Worm (Caenorhabditis elegans): Measurements from ENCODE around the gene Y81B9A.3.

The Y81B9A.3 gene

ce11 chrX:9161253-9161904 lies 20.9 kb upstream of the Y81B9A.3 start (continued):
- TF ChIP-seq set-16 (GFP tag; IDR thresholded peaks at IDR 0.05) (no peak), unc-130 (GFP tag; optimal IDR thresholded peaks at IDR 0.05) (no peak), Y105C5A.15 (GFP tag; IDR thresholded peaks at IDR 0.05) (no peak), php-3 (GFP tag; IDR thresholded peaks at IDR 0.05) (no peak), dmd-6 (GFP tag; IDR thresholded peaks at IDR 0.05) (no peak), T26A8.4 (GFP tag; IDR thresholded peaks at IDR 0.05) (no peak), nhr-25 (tag; optimal IDR thresholded peaks at IDR 0.05; ENCODE audit: borderline replicate concordance, insufficient read depth) (no peak), zip-2 (tag; optimal IDR thresholded peaks at IDR 0.05) (no peak), daf-12 (tag; optimal IDR thresholded peaks at IDR 0.05) (no peak), lin-38 (GFP tag; IDR thresholded peaks at IDR 0.05) (no peak)

- TF ChIP-seq daf-16 (GFP tag; optimal IDR thresholded peaks at IDR 0.05) (no peak), daf-16 (tag; optimal IDR thresholded peaks at IDR 0.05) (no peak), aha-1 (tag) (peak; percentile 79), ama-1 (optimal IDR thresholded peaks at IDR 0.05) (no peak), nhr-11 (tag; optimal IDR thresholded peaks at IDR 0.05) (no peak), unc-62 (GFP tag; optimal IDR thresholded peaks at IDR 0.05 in 1 of 2) (peak in 1 of 2 experiments; percentile 27), unc-62 (tag; optimal IDR thresholded peaks at IDR 0.05) (no peak), ces-1 (GFP tag; optimal IDR thresholded peaks at IDR 0.05) (no peak), dpl-1 (GFP tag; optimal IDR thresholded peaks at IDR 0.05) (no peak), dmd-9 (GFP tag; IDR thresholded peaks at IDR 0.05) (no peak), mes-2 (tag; optimal IDR thresholded peaks at IDR 0.05; ENCODE audit: poor library complexity, severe bottlenecking) (no peak), set-16 (GFP tag; IDR thresholded peaks at IDR 0.05) (no peak)
Observed at ce11 chrX:9162864-9163263, 19.4 kb upstream of the Y81B9A.3 start, which contains the start of gene tsp-11. Gene tsp-11 (plus strand): TSS chrX:9163164.

ce11 chrX:9166921-9167320 lies 15.3 kb upstream of the Y81B9A.3 start, which contains the start of gene B0563.10:
Gene B0563.10 (minus strand): TSS chrX:9167245.
- TF ChIP-seq skn-1 (tag; optimal IDR thresholded peaks at IDR 0.05) (no peak), unc-130 (GFP tag; optimal IDR thresholded peaks at IDR 0.05) (no peak)

- no peak for TF ChIP-seq mdl-1 (tag; optimal IDR thresholded peaks at IDR 0.05)
Observed at ce11 chrX:9168239-9168638, 14.0 kb upstream of the Y81B9A.3 start, which contains the start of gene B0563.9. Gene B0563.9 (plus strand): TSS chrX:9168539.

ce11 chrX:9170058-9170457 lies 12.2 kb upstream of the Y81B9A.3 start:
- TF ChIP-seq unc-62 (GFP tag; optimal IDR thresholded peaks at IDR 0.05 in 1 of 2) (peak in 1 of 2 experiments; percentile 91), unc-62 (tag; optimal IDR thresholded peaks at IDR 0.05) (no peak), F44E2.7 (GFP tag; IDR thresholded peaks at IDR 0.05) (no peak)

- no peak for TF ChIP-seq ceh-82 (tag; optimal IDR thresholded peaks at IDR 0.05)
- TF ChIP-seq ZK546.5 (tag; optimal IDR thresholded peaks at IDR 0.05), result no peak
- TF ChIP-seq zip-2 (tag; optimal IDR thresholded peaks at IDR 0.05), result no peak
- no peak for TF ChIP-seq madf-5 (GFP tag; IDR thresholded peaks at IDR 0.05)
- no peak for TF ChIP-seq lir-3 (tag; optimal IDR thresholded peaks at IDR 0.05)
- no peak for TF ChIP-seq nhr-237 (tag; optimal IDR thresholded peaks at IDR 0.05)
- TF ChIP-seq ama-1 (optimal IDR thresholded peaks at IDR 0.05), result no peak
- no peak for TF ChIP-seq F26F4.8 (GFP tag; conservative IDR thresholded peaks at IDR 0.05)
- TF ChIP-seq lin-1 (GFP tag; IDR thresholded peaks at IDR 0.05), result no peak
- no peak for TF ChIP-seq zfp-2 (tag; optimal IDR thresholded peaks at IDR 0.05)
- TF ChIP-seq snpc-1.2 (GFP tag; IDR thresholded peaks at IDR 0.05), result no peak
- no peak for TF ChIP-seq ZK337.2 (GFP tag; IDR thresholded peaks at IDR 0.05)
Observed at ce11 chrX:9171241-9171640, 11.0 kb upstream of the Y81B9A.3 start, which contains the start of gene B0563.1. Gene B0563.1 (plus strand): TSS chrX:9171541.
